Worm (Caenorhabditis elegans) whole organism, L1 larva: ENCODE measurements around the gene tkr-3.

Experiments
- dpl-1 ChIP-seq, 3 experiments: fragments of 150-350 bp in 2 of 3; sonication (generic microtip) in 1 of 3; optimal IDR thresholded peaks; 2 replicates each; lab custom pipeline; 2014 to 2017; ENCODE audit warnings: missing biosample characterization in 3 of 3, missing genetic modification characterization in 3 of 3, missing genetic modification reagents in 3 of 3
- elt-2 ChIP-seq: sonication (generic microtip); optimal IDR thresholded peaks from 2 replicates; lab custom pipeline; 2016; ENCODE audit warnings: missing genetic modification characterization, mild to moderate bottlenecking, inconsistent platforms, missing compliant biosample characterization, missing genetic modification reagents
- fkh-8 ChIP-seq: sonication (generic microtip); optimal IDR thresholded peaks from 2 replicates; lab custom pipeline; 2016; ENCODE audit warnings: mild to moderate bottlenecking, missing genetic modification characterization, missing compliant biosample characterization
- fos-1 ChIP-seq: fragments of 150-350 bp; optimal IDR thresholded peaks from 2 replicates; lab custom pipeline; 2014; ENCODE audit warnings: missing biosample characterization, missing genetic modification characterization
- lir-3 ChIP-seq: sonication (generic microtip); optimal IDR thresholded peaks from 2 replicates; lab custom pipeline; 2016; ENCODE audit warnings: mild to moderate bottlenecking, missing genetic modification characterization, moderate library complexity, missing compliant biosample characterization; ENCODE audit not compliant: poor library complexity
- nhr-19 ChIP-seq: fragments of 200-800 bp; sonication (Bioruptor generic); conservative IDR thresholded peaks from 2 replicates; pipeline ENCODE4 v1.3.6; 2022; ENCODE audit warnings: missing genetic modification characterization, missing compliant biosample characterization
- nhr-76 ChIP-seq: sonication (generic microtip); optimal IDR thresholded peaks from 2 replicates; lab custom pipeline; 2017; ENCODE audit warnings: missing biosample characterization, missing genetic modification characterization
- pqm-1 ChIP-seq: sonication (generic microtip); optimal IDR thresholded peaks from 3 replicates; lab custom pipeline; 2017; ENCODE audit warnings: missing biosample characterization, missing genetic modification characterization
- zag-1 ChIP-seq: fragments of 150-350 bp; optimal IDR thresholded peaks from 2 replicates; lab custom pipeline; 2014; ENCODE audit warnings: missing biosample characterization, missing genetic modification characterization

DNA sequence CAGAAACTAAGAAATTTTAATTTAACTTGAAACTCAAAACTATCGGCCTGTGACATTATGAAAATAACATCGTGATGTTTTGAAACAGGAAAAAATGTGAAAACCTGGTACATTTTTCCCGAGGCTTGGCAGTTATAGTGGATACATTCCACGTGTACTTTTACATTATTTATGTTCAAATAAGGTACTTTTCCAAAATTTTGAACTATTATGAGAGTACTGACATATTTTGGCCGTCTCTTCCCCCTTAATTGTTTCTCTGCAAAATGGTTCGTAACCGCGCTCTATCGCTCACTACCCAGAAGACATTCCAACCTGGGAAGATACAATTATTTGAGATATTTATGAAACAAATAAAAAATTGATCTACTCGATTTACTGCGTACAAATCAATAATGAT lies 27.9 kb upstream of the tkr-3 start, which contains the start of gene C24D10.5:
- TF ChIP-seq dpl-1 (GFP tag; optimal IDR thresholded peaks at IDR 0.05; lab: Kevin White, UChicago): no peak
- no peak for TF ChIP-seq nhr-19 (GFP tag; lab: Robert Waterston, UW)
- no peak for TF ChIP-seq fos-1 (tag; lab: Kevin White, UChicago)
- no peak for TF ChIP-seq zag-1 (tag; lab: Kevin White, UChicago)
- TF ChIP-seq elt-2 (tag; lab: Kevin White, UChicago): no peak
- TF ChIP-seq pqm-1: no peak
- TF ChIP-seq fkh-8 (tag; lab: Kevin White, UChicago): no peak
- no peak for TF ChIP-seq lir-3 (tag; lab: Kevin White, UChicago)
- TF ChIP-seq nhr-76: no peak
